Worm (Caenorhabditis elegans) whole organism, late embryonic: ENCODE data around the gene C01G10.10.

Source experiments
- C08G9.2 ChIP-seq: sonication (generic microtip); optimal IDR thresholded peaks from 2 replicates; lab custom pipeline; 2016; ENCODE audit warnings: mild to moderate bottlenecking, missing genetic modification characterization, moderate library complexity, missing compliant biosample characterization
- C38D4.7 ChIP-seq: fragments of 200-800 bp; sonication (Bioruptor generic); optimal IDR thresholded peaks from 2 replicates; lab custom pipeline; 2018; ENCODE audit warnings: mild to moderate bottlenecking, missing genetic modification characterization, moderate library complexity, missing compliant biosample characterization
- F13H6.1 ChIP-seq: sonication (generic microtip); optimal IDR thresholded peaks from 2 replicates; lab custom pipeline; 2016; ENCODE audit warnings: missing genetic modification characterization, missing compliant biosample characterization
- K02D7.2 ChIP-seq: sonication (generic microtip); optimal IDR thresholded peaks from 2 replicates; lab custom pipeline; 2017; ENCODE audit warnings: mild to moderate bottlenecking, missing genetic modification characterization, missing compliant biosample characterization
- K09A11.1 ChIP-seq: sonication (generic microtip); optimal IDR thresholded peaks from 2 replicates; lab custom pipeline; 2017; ENCODE audit warnings: antibody characterized with exemption, mild to moderate bottlenecking, missing genetic modification characterization, missing compliant biosample characterization; ENCODE audit not compliant: insufficient read depth
- Y22D7AL.16 ChIP-seq: sonication (generic microtip); optimal IDR thresholded peaks from 2 replicates; lab custom pipeline; 2016; ENCODE audit warnings: missing genetic modification characterization, missing compliant biosample characterization
- ahr-1 ChIP-seq: sonication (generic microtip); optimal IDR thresholded peaks from 2 replicates; lab custom pipeline; 2016; ENCODE audit warnings: missing genetic modification characterization, missing compliant biosample characterization
- ceh-18 ChIP-seq: sonication (generic microtip); optimal IDR thresholded peaks from 2 replicates; lab custom pipeline; 2016; ENCODE audit warnings: missing genetic modification characterization, missing compliant biosample characterization
- ceh-19 ChIP-seq: fragments of 200-800 bp; sonication (Bioruptor generic); optimal IDR thresholded peaks from 2 replicates; lab custom pipeline; 2018; ENCODE audit warnings: mild to moderate bottlenecking, missing genetic modification characterization, missing compliant biosample characterization
- ceh-22 ChIP-seq: sonication (generic microtip); optimal IDR thresholded peaks from 2 replicates; lab custom pipeline; 2017; ENCODE audit warnings: missing biosample characterization, missing genetic modification characterization
- ceh-24 ChIP-seq: sonication (generic microtip); optimal IDR thresholded peaks from 2 replicates; lab custom pipeline; 2016; ENCODE audit warnings: mild to moderate bottlenecking, missing genetic modification characterization, missing compliant biosample characterization
- ceh-30 ChIP-seq: fragments of 150-350 bp; optimal IDR thresholded peaks from 2 replicates; lab custom pipeline; 2014; ENCODE audit warnings: missing biosample characterization, missing genetic modification characterization
- che-1 ChIP-seq: sonication (generic microtip); optimal IDR thresholded peaks from 2 replicates; lab custom pipeline; 2016; ENCODE audit warnings: mild to moderate bottlenecking, missing genetic modification characterization, missing compliant biosample characterization
- dmd-4 ChIP-seq: sonication (generic microtip); optimal IDR thresholded peaks from 2 replicates; lab custom pipeline; 2016; ENCODE audit warnings: borderline replicate concordance, missing genetic modification characterization, missing compliant biosample characterization
- elt-2 ChIP-seq: sonication (generic microtip); optimal IDR thresholded peaks from 2 replicates; lab custom pipeline; 2016; ENCODE audit warnings: missing genetic modification reagents, missing genetic modification characterization, missing compliant biosample characterization
- elt-4 ChIP-seq: sonication (generic microtip); optimal IDR thresholded peaks from 2 replicates; lab custom pipeline; 2016; ENCODE audit warnings: missing genetic modification characterization, missing compliant biosample characterization
- ets-4 ChIP-seq: sonication (generic microtip); optimal IDR thresholded peaks from 2 replicates; lab custom pipeline; 2016; ENCODE audit warnings: missing genetic modification characterization, missing compliant biosample characterization
- eyg-1 ChIP-seq: sonication (generic microtip); optimal IDR thresholded peaks from 2 replicates; lab custom pipeline; 2016; ENCODE audit warnings: missing genotype, missing genetic modification characterization, missing compliant biosample characterization
- fkh-6 ChIP-seq: sonication (generic microtip); optimal IDR thresholded peaks from 2 replicates; lab custom pipeline; 2016; ENCODE audit warnings: missing genetic modification characterization, missing compliant biosample characterization
- gmeb-2 ChIP-seq: sonication (generic microtip); optimal IDR thresholded peaks from 2 replicates; lab custom pipeline; 2016; ENCODE audit warnings: missing genetic modification characterization, inconsistent platforms, missing compliant biosample characterization
- hlh-13 ChIP-seq: fragments of 200-800 bp; sonication (Bioruptor generic); optimal IDR thresholded peaks from 2 replicates; lab custom pipeline; 2018; ENCODE audit warnings: mild to moderate bottlenecking, missing genetic modification characterization, missing compliant biosample characterization
- hlh-6 ChIP-seq: sonication (generic microtip); optimal IDR thresholded peaks from 2 replicates; lab custom pipeline; 2016; ENCODE audit warnings: missing genotype, missing genetic modification characterization, missing compliant biosample characterization
- nfya-1 ChIP-seq: sonication (generic microtip); optimal IDR thresholded peaks from 2 replicates; lab custom pipeline; 2017; ENCODE audit warnings: missing genetic modification characterization, mild to moderate bottlenecking, missing compliant biosample characterization, antibody characterized with exemption, moderate library complexity
- nhr-11 ChIP-seq: fragments of 150-350 bp; optimal IDR thresholded peaks from 2 replicates; lab custom pipeline; 2014; ENCODE audit warnings: missing biosample characterization, missing genetic modification characterization
- nhr-232 ChIP-seq: sonication (generic microtip); optimal IDR thresholded peaks from 2 replicates; lab custom pipeline; 2016; ENCODE audit warnings: missing genetic modification characterization, missing compliant biosample characterization
- odd-2 ChIP-seq: sonication (generic microtip); optimal IDR thresholded peaks from 2 replicates; lab custom pipeline; 2017; ENCODE audit warnings: antibody characterized with exemption, mild to moderate bottlenecking, missing genetic modification characterization, missing compliant biosample characterization
- pag-3 ChIP-seq: sonication (generic microtip); optimal IDR thresholded peaks from 2 replicates; lab custom pipeline; 2016; ENCODE audit warnings: missing compliant biosample characterization, missing genetic modification characterization, borderline replicate concordance
- pax-1 ChIP-seq: fragments of 150-350 bp; optimal IDR thresholded peaks from 2 replicates; lab custom pipeline; 2014; ENCODE audit warnings: missing biosample characterization, missing genetic modification characterization
- pha-4 ChIP-seq: fragments of 150-350 bp; optimal IDR thresholded peaks from 2 replicates; lab custom pipeline; 2018; ENCODE audit warnings: missing biosample characterization, missing genetic modification reagents, missing genetic modification characterization
- pqm-1 ChIP-seq: sonication (generic microtip); optimal IDR thresholded peaks from 2 replicates; lab custom pipeline; 2016; ENCODE audit warnings: missing genetic modification characterization, missing compliant biosample characterization
- ref-2 ChIP-seq: sonication (generic microtip); optimal IDR thresholded peaks from 2 replicates; lab custom pipeline; 2016; ENCODE audit warnings: missing genetic modification characterization, missing compliant biosample characterization
- sox-2 ChIP-seq: fragments of 200-800 bp; sonication (Bioruptor generic); IDR thresholded peaks from 2 replicates; pipeline ENCODE4 v1.3.6; 2022; ENCODE audit warnings: missing genetic modification reagents, missing genetic modification characterization, missing compliant biosample characterization
- sox-4 ChIP-seq: sonication (generic microtip); optimal IDR thresholded peaks from 2 replicates; lab custom pipeline; 2017; ENCODE audit warnings: mild to moderate bottlenecking, missing genetic modification characterization, inconsistent platforms, missing compliant biosample characterization
- syd-9 ChIP-seq: sonication (generic microtip); optimal IDR thresholded peaks from 2 replicates; lab custom pipeline; 2016; ENCODE audit warnings: mild to moderate bottlenecking, missing genetic modification characterization, moderate library complexity, missing compliant biosample characterization
- tbx-2 ChIP-seq: sonication (generic microtip); optimal IDR thresholded peaks from 2 replicates; lab custom pipeline; 2016; ENCODE audit warnings: missing genetic modification characterization, missing compliant biosample characterization
- unc-3 ChIP-seq, 2 experiments: fragments of 200-800 bp in 1 of 2; sonication (Bioruptor generic) in 1 of 2; sonication (generic microtip) in 1 of 2; conservative IDR thresholded peaks in 1 of 2; optimal IDR thresholded peaks in 1 of 2; 2 replicates each; pipeline versions ENCODE4 v1.3.6 to Lab custom; 2016 to 2022; ENCODE audit warnings: missing compliant biosample characterization in 2 of 2, missing genetic modification characterization in 2 of 2, missing genetic modification reagents in 1 of 2
- unc-42 ChIP-seq: sonication (generic microtip); optimal IDR thresholded peaks from 2 replicates; lab custom pipeline; 2016; ENCODE audit warnings: missing genotype, missing genetic modification characterization, missing compliant biosample characterization
- unc-55 ChIP-seq: sonication (generic microtip); optimal IDR thresholded peaks from 2 replicates; lab custom pipeline; 2017; ENCODE audit warnings: missing biosample characterization, missing genetic modification reagents, missing genetic modification characterization
- unc-86 ChIP-seq: sonication (generic microtip); optimal IDR thresholded peaks from 2 replicates; lab custom pipeline; 2016; ENCODE audit warnings: missing genetic modification characterization, missing compliant biosample characterization

The C01G10.10 gene

ce11 chrV:15060595-15060994 is 21.6 kb downstream of the C01G10.10 start:
- TF ChIP-seq C38D4.7 (no peak), nhr-232 (tag; lab: Kevin White, UChicago) (no peak), ceh-24 (no peak)
- TF ChIP-seq, all 69 proteins: peak for 0

ce11 chrV:15059534-15059933 is 22.7 kb downstream of the C01G10.10 start, which contains the start of the genes mcm-3 and C25D7.15:
TSS of gene mcm-3 (minus strand) at chrV:15059599.
TSS of gene C25D7.15 (plus strand) at chrV:15059808.
- TF ChIP-seq ceh-30 (tag; lab: Kevin White, UChicago) (no peak), sox-4 (tag; lab: Kevin White, UChicago) (no peak), ets-4 (tag; lab: Kevin White, UChicago) (no peak), fkh-6 (tag; lab: Kevin White, UChicago) (no peak), gmeb-2 (no peak), nfya-1 (no peak), pax-1 (no peak), unc-55 (GFP tag; lab: Kevin White, UChicago) (no peak), odd-2 (tag; lab: Kevin White, UChicago) (no peak), ceh-18 (tag; lab: Kevin White, UChicago) (no peak), pqm-1 (tag; lab: Kevin White, UChicago) (no peak), tbx-2 (no peak), ceh-19 (no peak), sox-2 (GFP tag; lab: Robert Waterston, UW) (no peak), elt-2 (no peak), nhr-11 (tag; lab: Kevin White, UChicago) (no peak), unc-86 (no peak), syd-9 (tag; lab: Kevin White, UChicago) (no peak)

ce11 chrV:15058965-15059364 is 23.3 kb downstream of the C01G10.10 start:
- no peak for TF ChIP-seq ceh-18 (tag; lab: Kevin White, UChicago)
- TF ChIP-seq F13H6.1 (tag; lab: Kevin White, UChicago) = no peak
- TF ChIP-seq pag-3 (tag; lab: Kevin White, UChicago) = no peak
- TF ChIP-seq elt-2 = no peak
- TF ChIP-seq C08G9.2 (tag; lab: Kevin White, UChicago) = no peak
- TF ChIP-seq, all 69 proteins: peak for 0

- TF ChIP-seq dmd-4 (tag; lab: Kevin White, UChicago) (no peak), ahr-1 (tag; lab: Kevin White, UChicago) (no peak), syd-9 (tag; lab: Kevin White, UChicago) (no peak), ceh-22 (tag; lab: Kevin White, UChicago) (no peak), gmeb-2 (no peak), elt-4 (tag; lab: Kevin White, UChicago) (no peak), unc-3 (GFP tag; conservative IDR thresholded peaks at IDR 0.05; lab: Robert Waterston, UW) (no peak), unc-3 (tag; optimal IDR thresholded peaks at IDR 0.05; lab: Kevin White, UChicago) (no peak), unc-42 (tag; lab: Kevin White, UChicago) (no peak), unc-86 (no peak), pqm-1 (tag; lab: Kevin White, UChicago) (no peak), unc-55 (GFP tag; lab: Kevin White, UChicago) (no peak)
Measured at ce11 chrV:15058423-15058822, 23.8 kb downstream of the C01G10.10 start.

- TF ChIP-seq K09A11.1 (tag; lab: Kevin White, UChicago) (no peak), Y22D7AL.16 (no peak), ceh-22 (tag; lab: Kevin White, UChicago) (no peak), pha-4 (tag; lab: Kevin White, UChicago) (no peak), K02D7.2 (no peak), F13H6.1 (tag; lab: Kevin White, UChicago) (no peak), ceh-24 (no peak), ahr-1 (tag; lab: Kevin White, UChicago) (no peak), unc-86 (no peak), ref-2 (tag; lab: Kevin White, UChicago) (no peak), hlh-13 (GFP tag; lab: Kevin White, UChicago) (no peak), che-1 (tag; lab: Kevin White, UChicago) (no peak), C08G9.2 (tag; lab: Kevin White, UChicago) (no peak), eyg-1 (tag; lab: Kevin White, UChicago) (no peak), hlh-6 (tag; lab: Kevin White, UChicago) (no peak)
Measured at ce11 chrV:15057724-15058123, 24.5 kb downstream of the C01G10.10 start.
